Fruit fly (Drosophila melanogaster): Measurements from ENCODE around the gene CG6607.

DNA sequence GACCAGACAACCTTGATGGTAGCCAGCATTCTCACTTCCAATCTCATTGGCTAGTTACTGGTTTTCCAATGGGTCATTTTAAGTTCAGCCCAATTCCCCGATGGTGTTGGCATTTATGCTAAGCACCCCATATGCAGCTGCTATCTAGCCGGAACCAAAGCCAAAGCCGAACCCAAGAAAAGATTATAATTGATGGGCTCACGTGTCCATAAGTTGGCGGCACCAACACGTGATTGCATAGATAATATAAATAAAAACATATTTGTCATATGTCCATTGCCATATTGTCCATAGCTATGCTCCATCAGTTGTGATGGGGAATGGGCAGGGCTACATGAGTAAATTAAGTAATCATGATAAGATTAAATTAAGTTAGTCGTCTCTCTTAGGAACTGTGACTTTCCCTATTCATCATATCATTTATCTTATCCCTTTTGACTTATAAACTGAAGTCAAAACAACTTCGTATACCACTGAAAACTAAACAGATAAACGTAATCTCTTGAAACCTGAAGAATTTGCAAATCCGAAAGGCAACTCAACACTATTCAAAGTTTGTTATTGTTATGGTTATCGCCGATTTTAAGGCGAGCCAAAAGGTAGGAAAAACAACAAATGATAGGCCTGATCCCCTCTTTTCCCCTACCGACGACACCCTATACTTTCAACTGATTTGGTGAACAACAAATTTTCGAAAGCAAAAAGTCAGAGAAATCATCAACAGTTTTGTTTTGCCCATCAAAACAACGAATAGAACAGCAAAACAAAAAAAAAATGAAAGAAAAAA lies 35.4 kb downstream of the CG6607 start:
- TF ChIP-seq CG8478 (optimal IDR thresholded peaks at IDR 0.05) (no peak), CTCF (optimal IDR thresholded peaks at IDR 0.05) (no peak)

Measured in S2 (cell line).